2 fruit fly cellular contexts compared by ENCODE assay signal in genomic region chr3L:9838534-9838933, dm6.
TF ChIP-seq lines count a peak whose summit lies in the region.

Gene Cdk8 (minus strand): TSS chr3L:9838670.

TF ChIP-seq in whole organism, adult, 20 proteins besides CTCF, POLR2A, EP300 and RAD21 (continued from another document):
- peak; percentile 7 for TF ChIP-seq kay (GFP tag; lab: Kevin White, UChicago; ENCODE audit: borderline replicate concordance)

TF ChIP-seq in whole organism, embryonic, 481 proteins besides CTCF, POLR2A, EP300 and RAD21 (continued from another document and continues in another):
- TF ChIP-seq cas (GFP tag; IDR thresholded peaks at IDR 0.05; lab: Robert Waterston, UW) (no peak), HLHmδ (GFP tag; optimal IDR thresholded peaks at IDR 0.05; lab: Kevin White, UChicago) (no peak), CG3838 (GFP tag; optimal IDR thresholded peaks at IDR 0.05; lab: Kevin White, UChicago) (no peak), CG33557 (GFP tag; optimal IDR thresholded peaks at IDR 0.05; lab: Kevin White, UChicago) (no peak), pb (GFP tag; optimal IDR thresholded peaks at IDR 0.05; lab: Kevin White, UChicago) (no peak), CG31388 (GFP tag; optimal IDR thresholded peaks at IDR 0.05; lab: Kevin White, UChicago) (no peak), CG2199 (GFP tag; IDR thresholded peaks at IDR 0.05; lab: Robert Waterston, UW) (no peak), slbo (GFP tag; IDR thresholded peaks at IDR 0.05; lab: Robert Waterston, UW) (peak; percentile 77), D19A (tag; optimal IDR thresholded peaks at IDR 0.05; lab: Kevin White, UChicago) (no peak), lilli (GFP tag; optimal IDR thresholded peaks at IDR 0.05; lab: Kevin White, UChicago) (peak; percentile 73), Taf1 (GFP tag; IDR thresholded peaks at IDR 0.05; lab: Robert Waterston, UW) (no peak), CG14667 (GFP tag; IDR thresholded peaks at IDR 0.05; lab: Robert Waterston, UW) (no peak), Blimp-1 (GFP tag; optimal IDR thresholded peaks at IDR 0.05; lab: Kevin White, UChicago) (no peak), eve (GFP tag; optimal IDR thresholded peaks at IDR 0.05; lab: Kevin White, UChicago) (no peak), nerfin-1 (tag; optimal IDR thresholded peaks at IDR 0.05; lab: Kevin White, UChicago) (peak; percentile 15), jing (GFP tag; optimal IDR thresholded peaks at IDR 0.05; lab: Kevin White, UChicago) (no peak), CG14441 (GFP tag; IDR thresholded peaks at IDR 0.05; lab: Robert Waterston, UW) (no peak), bcd (GFP tag; optimal IDR thresholded peaks at IDR 0.05; lab: Kevin White, UChicago) (no peak), aop (GFP tag; IDR thresholded peaks at IDR 0.05; lab: Robert Waterston, UW) (no peak), CG9932 (GFP tag; IDR thresholded peaks at IDR 0.05; lab: Robert Waterston, UW) (peak; percentile 77), gro (GFP tag; optimal IDR thresholded peaks at IDR 0.05; lab: Kevin White, UChicago) (peak; percentile 39), Tbp (GFP tag; optimal IDR thresholded peaks at IDR 0.05; lab: Kevin White, UChicago) (no peak), knrl (GFP tag; IDR thresholded peaks at IDR 0.05; lab: Robert Waterston, UW; ENCODE audit: partially characterized antibody) (no peak; the same call in 2 of the 3 replicates), Xrp1 (GFP tag; IDR thresholded peaks at IDR 0.05; lab: Robert Waterston, UW) (peak; percentile 17; the same call in 1 of the 2 replicates), Optix (GFP tag; IDR thresholded peaks at IDR 0.05; lab: Robert Waterston, UW) (no peak), Med (GFP tag; lab: Kevin White, UChicago) (peak; percentile 86), CG7271 (tag; optimal IDR thresholded peaks at IDR 0.05; lab: Kevin White, UChicago) (no peak), CG4820 (GFP tag; optimal IDR thresholded peaks at IDR 0.05; lab: Kevin White, UChicago) (no peak), CG32772 (GFP tag; IDR thresholded peaks at IDR 0.05; lab: Robert Waterston, UW) (no peak), so (GFP tag; IDR thresholded peaks at IDR 0.05; lab: Robert Waterston, UW) (no peak), CG4617 (GFP tag; optimal IDR thresholded peaks at IDR 0.05; lab: Kevin White, UChicago; ENCODE audit: borderline replicate concordance) (peak; percentile 4), HLH3B (GFP tag; IDR thresholded peaks at IDR 0.05; lab: Robert Waterston, UW) (no peak), CG17385 (GFP tag; optimal IDR thresholded peaks at IDR 0.05; lab: Kevin White, UChicago) (no peak), scrt (GFP tag; optimal IDR thresholded peaks at IDR 0.05; lab: Kevin White, UChicago) (no peak), CG10321 (GFP tag; IDR thresholded peaks at IDR 0.05; lab: Robert Waterston, UW) (no peak), Dad (GFP tag; optimal IDR thresholded peaks at IDR 0.05; lab: Kevin White, UChicago) (no peak), E2f2 (GFP tag; IDR thresholded peaks at IDR 0.05; lab: Robert Waterston, UW) (peak; percentile 70), H2.0 (GFP tag; IDR thresholded peaks at IDR 0.05; lab: Robert Waterston, UW) (no peak; the same call in 1 of the 2 replicates), Doc2 (GFP tag; IDR thresholded peaks at IDR 0.05; lab: Robert Waterston, UW) (no peak), CG11504 (tag; optimal IDR thresholded peaks at IDR 0.05; lab: Kevin White, UChicago) (no peak), CG6765 (GFP tag; optimal IDR thresholded peaks at IDR 0.05; lab: Kevin White, UChicago) (no peak), Dref (GFP tag; IDR thresholded peaks at IDR 0.05; lab: Robert Waterston, UW) (peak; percentile 72), CG8924 (tag; optimal IDR thresholded peaks at IDR 0.05; lab: Kevin White, UChicago) (no peak), CG7357 (GFP tag; IDR thresholded peaks at IDR 0.05; lab: Robert Waterston, UW) (no peak), CG31365 (tag; optimal IDR thresholded peaks at IDR 0.05; lab: Kevin White, UChicago) (no peak), Dfd (GFP tag; optimal IDR thresholded peaks at IDR 0.05; lab: Kevin White, UChicago) (no peak), nerfin-2 (GFP tag; IDR thresholded peaks at IDR 0.05; lab: Robert Waterston, UW; ENCODE audit: partially characterized antibody) (no peak), gsb (GFP tag; IDR thresholded peaks at IDR 0.05; lab: Robert Waterston, UW) (no peak), Kr (GFP tag; optimal IDR thresholded peaks at IDR 0.05; lab: Kevin White, UChicago) (no peak), dmrt99B (tag; optimal IDR thresholded peaks at IDR 0.05; lab: Kevin White, UChicago) (no peak), CG12236 (GFP tag; optimal IDR thresholded peaks at IDR 0.05; lab: Kevin White, UChicago) (no peak), HLH54F (GFP tag; optimal IDR thresholded peaks at IDR 0.05; lab: Kevin White, UChicago) (peak; percentile 32), Hr3 (GFP tag; optimal IDR thresholded peaks at IDR 0.05; lab: Kevin White, UChicago) (peak; percentile 30), Nf-YA (GFP tag; IDR thresholded peaks at IDR 0.05; lab: Robert Waterston, UW) (no peak), Side (GFP tag; optimal IDR thresholded peaks at IDR 0.05; lab: Kevin White, UChicago) (no peak), bigmax (GFP tag; optimal IDR thresholded peaks at IDR 0.05; lab: Kevin White, UChicago) (no peak), CG6689 (GFP tag; IDR thresholded peaks at IDR 0.05; lab: Robert Waterston, UW) (no peak), CG9817 (tag; optimal IDR thresholded peaks at IDR 0.05; lab: Kevin White, UChicago) (peak; percentile 34), NFAT (GFP tag; IDR thresholded peaks at IDR 0.05; lab: Robert Waterston, UW) (no peak), pho (GFP tag; optimal IDR thresholded peaks at IDR 0.05; lab: Kevin White, UChicago) (peak; percentile 41), CoRest (tag; optimal IDR thresholded peaks at IDR 0.05; lab: Kevin White, UChicago) (peak; percentile 40), CG2875 (GFP tag; optimal IDR thresholded peaks at IDR 0.05; lab: Kevin White, UChicago) (no peak), CG8478 (optimal IDR thresholded peaks at IDR 0.05; lab: Kevin White, UChicago) (no peak), Hr78 (GFP tag; optimal IDR thresholded peaks at IDR 0.05; lab: Kevin White, UChicago) (no peak), sob (GFP tag; IDR thresholded peaks at IDR 0.05; lab: Robert Waterston, UW) (no peak), CG9215 (GFP tag; IDR thresholded peaks at IDR 0.05; lab: Robert Waterston, UW) (no peak), emc (GFP tag; optimal IDR thresholded peaks at IDR 0.05; lab: Kevin White, UChicago) (no peak), CG17829 (tag; optimal IDR thresholded peaks at IDR 0.05; lab: Kevin White, UChicago) (peak; percentile 58), Asciz (GFP tag; optimal IDR thresholded peaks at IDR 0.05; lab: Kevin White, UChicago) (no peak), CG3847 (GFP tag; IDR thresholded peaks at IDR 0.05; lab: Robert Waterston, UW) (no peak), CG18599 (GFP tag; optimal IDR thresholded peaks at IDR 0.05; lab: Kevin White, UChicago) (no peak), her (GFP tag; optimal IDR thresholded peaks at IDR 0.05; lab: Kevin White, UChicago) (no peak), CG2712 (tag; optimal IDR thresholded peaks at IDR 0.05; lab: Kevin White, UChicago) (peak; percentile 69), abd-A (tag; optimal IDR thresholded peaks at IDR 0.05; lab: Kevin White, UChicago) (no peak), CG4707 (GFP tag; optimal IDR thresholded peaks at IDR 0.05; lab: Kevin White, UChicago) (no peak), CG9437 (GFP tag; optimal IDR thresholded peaks at IDR 0.05; lab: Kevin White, UChicago) (no peak), CG12942 (GFP tag; optimal IDR thresholded peaks at IDR 0.05; lab: Kevin White, UChicago) (peak; percentile 25), CG17361 (GFP tag; IDR thresholded peaks at IDR 0.05; lab: Robert Waterston, UW) (0 out of 3 replicates have a peak, but pooled peaks have one; percentile 28), amos (GFP tag; IDR thresholded peaks at IDR 0.05; lab: Robert Waterston, UW; ENCODE audit: partially characterized antibody) (no peak), Scr (GFP tag; IDR thresholded peaks at IDR 0.05; lab: Robert Waterston, UW; ENCODE audit: partially characterized antibody) (no peak), CG3065 (GFP tag; optimal IDR thresholded peaks at IDR 0.05; lab: Kevin White, UChicago) (no peak), CG8388 (GFP tag; optimal IDR thresholded peaks at IDR 0.05; lab: Kevin White, UChicago) (peak; percentile 47), CG6791 (GFP tag; IDR thresholded peaks at IDR 0.05; lab: Robert Waterston, UW; ENCODE audit: partially characterized antibody) (no peak), CG10565 (GFP tag; optimal IDR thresholded peaks at IDR 0.05; lab: Kevin White, UChicago) (no peak), fd64A (GFP tag; optimal IDR thresholded peaks at IDR 0.05; lab: Kevin White, UChicago) (no peak), dimm (GFP tag; IDR thresholded peaks at IDR 0.05; lab: Robert Waterston, UW) (no peak), sens-2 (GFP tag; IDR thresholded peaks at IDR 0.05; lab: Robert Waterston, UW) (no peak), CG17186 (GFP tag; optimal IDR thresholded peaks at IDR 0.05; lab: Kevin White, UChicago) (no peak), Oli (tag; optimal IDR thresholded peaks at IDR 0.05; lab: Kevin White, UChicago) (no peak), CG3995 (GFP tag; optimal IDR thresholded peaks at IDR 0.05; lab: Kevin White, UChicago) (no peak), lola (GFP tag; optimal IDR thresholded peaks at IDR 0.05; lab: Kevin White, UChicago) (no peak), zen2 (GFP tag; IDR thresholded peaks at IDR 0.05; lab: Robert Waterston, UW; ENCODE audit: partially characterized antibody) (no peak), tgo (GFP tag; IDR thresholded peaks at IDR 0.05; lab: Robert Waterston, UW) (peak; percentile 22; the same call in 1 of the 3 replicates), grn (GFP tag; optimal IDR thresholded peaks at IDR 0.05; lab: Kevin White, UChicago) (no peak), D19B (GFP tag; optimal IDR thresholded peaks at IDR 0.05; lab: Kevin White, UChicago) (no peak), CG10267 (tag; optimal IDR thresholded peaks at IDR 0.05; lab: Kevin White, UChicago) (peak; percentile 43), CG10979 (tag; optimal IDR thresholded peaks at IDR 0.05; lab: Kevin White, UChicago) (peak; percentile 28), tio (GFP tag; optimal IDR thresholded peaks at IDR 0.05; lab: Kevin White, UChicago) (no peak), CG34224 (GFP tag; IDR thresholded peaks at IDR 0.05; lab: Robert Waterston, UW; ENCODE audit: partially characterized antibody) (no peak), CG6813 (GFP tag; optimal IDR thresholded peaks at IDR 0.05; lab: Kevin White, UChicago) (no peak), CG17568 (GFP tag; optimal IDR thresholded peaks at IDR 0.05; lab: Kevin White, UChicago) (no peak), CG7786 (GFP tag; optimal IDR thresholded peaks at IDR 0.05; lab: Kevin White, UChicago) (no peak), Mrtf (GFP tag; IDR thresholded peaks at IDR 0.05; lab: Robert Waterston, UW) (no peak), NK7.1 (GFP tag; optimal IDR thresholded peaks at IDR 0.05; lab: Kevin White, UChicago) (no peak), CG5245 (GFP tag; optimal IDR thresholded peaks at IDR 0.05; lab: Kevin White, UChicago) (no peak), zfh2 (GFP tag; optimal IDR thresholded peaks at IDR 0.05; lab: Kevin White, UChicago) (peak; percentile 14), tna (GFP tag; IDR thresholded peaks at IDR 0.05; lab: Robert Waterston, UW; ENCODE audit: partially characterized antibody) (no peak), hbn (GFP tag; IDR thresholded peaks at IDR 0.05; lab: Robert Waterston, UW; ENCODE audit: partially characterized antibody) (no peak), CG6272 (GFP tag; IDR thresholded peaks at IDR 0.05; lab: Robert Waterston, UW) (no peak), ro (GFP tag; IDR thresholded peaks at IDR 0.05; lab: Robert Waterston, UW) (no peak), twi (tag; optimal IDR thresholded peaks at IDR 0.05; lab: Kevin White, UChicago) (no peak), br (optimal IDR thresholded peaks at IDR 0.05; lab: Kevin White, UChicago) (no peak), CG18619 (GFP tag; optimal IDR thresholded peaks at IDR 0.05; lab: Kevin White, UChicago) (no peak), ERR (GFP tag; optimal IDR thresholded peaks at IDR 0.05; lab: Kevin White, UChicago) (no peak), CG30431 (GFP tag; optimal IDR thresholded peaks at IDR 0.05; lab: Kevin White, UChicago) (no peak), CG7556 (GFP tag; optimal IDR thresholded peaks at IDR 0.05; lab: Kevin White, UChicago) (peak; percentile 15), danr (GFP tag; IDR thresholded peaks at IDR 0.05; lab: Robert Waterston, UW) (no peak), CG17328 (GFP tag; IDR thresholded peaks at IDR 0.05; lab: Robert Waterston, UW) (no peak; the same call in 1 of the 2 replicates), vvl (GFP tag; IDR thresholded peaks at IDR 0.05; lab: Robert Waterston, UW) (peak; percentile 56; the same call in 1 of the 2 replicates), Antp (GFP tag; optimal IDR thresholded peaks at IDR 0.05; lab: Kevin White, UChicago) (no peak), rib (GFP tag; IDR thresholded peaks at IDR 0.05; lab: Robert Waterston, UW) (0 out of 2 replicates have a peak, but pooled peaks have one; percentile 27), Dp (GFP tag; optimal IDR thresholded peaks at IDR 0.05; lab: Kevin White, UChicago) (peak; percentile 63), Gug (GFP tag; IDR thresholded peaks at IDR 0.05; lab: Robert Waterston, UW) (no peak; the same call in 3 of the 4 replicates), HmgD (GFP tag; optimal IDR thresholded peaks at IDR 0.05; lab: Kevin White, UChicago) (no peak), pzg (GFP tag; optimal IDR thresholded peaks at IDR 0.05; lab: Kevin White, UChicago) (peak; percentile 47), gfzf (GFP tag; optimal IDR thresholded peaks at IDR 0.05; lab: Kevin White, UChicago) (no peak), CG9876 (GFP tag; optimal IDR thresholded peaks at IDR 0.05; lab: Kevin White, UChicago) (no peak), Rfx (GFP tag; IDR thresholded peaks at IDR 0.05; lab: Robert Waterston, UW) (peak; percentile 53), CG13624 (GFP tag; optimal IDR thresholded peaks at IDR 0.05; lab: Kevin White, UChicago) (peak; percentile 29), h (optimal IDR thresholded peaks at IDR 0.05; lab: Kevin White, UChicago) (no peak), crol (GFP tag; IDR thresholded peaks at IDR 0.05; lab: Robert Waterston, UW) (no peak), BEAF-32 (GFP tag; optimal IDR thresholded peaks at IDR 0.05; lab: Kevin White, UChicago) (peak; percentile 18), CG12769 (tag; optimal IDR thresholded peaks at IDR 0.05; lab: Kevin White, UChicago) (no peak), CG13775 (GFP tag; optimal IDR thresholded peaks at IDR 0.05; lab: Kevin White, UChicago) (no peak), Sox102F (GFP tag; optimal IDR thresholded peaks at IDR 0.05; lab: Kevin White, UChicago) (no peak), toy (GFP tag; IDR thresholded peaks at IDR 0.05; lab: Robert Waterston, UW) (no peak)
